Worm (Caenorhabditis elegans) whole organism, L3 larva: ENCODE measurements around the gene nhr-10.

ENCODE experiments used
- ZK546.5 ChIP-seq: sonication (generic microtip); optimal IDR thresholded peaks from 2 replicates; lab custom pipeline; 2017; ENCODE audit warnings: missing biosample characterization, missing genetic modification characterization
- aly-2 ChIP-seq: fragments of 150-350 bp; optimal IDR thresholded peaks from 2 replicates; lab custom pipeline; 2014; ENCODE audit warnings: missing biosample characterization, missing genetic modification characterization
- ama-1 ChIP-seq: fragments of 150-350 bp; optimal IDR thresholded peaks from 2 replicates; lab custom pipeline; 2018
- daf-12 ChIP-seq: fragments of 150-350 bp; optimal IDR thresholded peaks from 2 replicates; lab custom pipeline; 2014; ENCODE audit warnings: missing biosample characterization, missing genetic modification reagents, missing genetic modification characterization
- jun-1 ChIP-seq: fragments of 150-350 bp; optimal IDR thresholded peaks from 2 replicates; lab custom pipeline; 2014; ENCODE audit warnings: missing biosample characterization, missing genetic modification reagents, missing genetic modification characterization
- lin-39 ChIP-seq: fragments of 150-350 bp; optimal IDR thresholded peaks from 2 replicates; lab custom pipeline; 2018; ENCODE audit warnings: missing biosample characterization, missing genetic modification reagents, missing genetic modification characterization
- mdl-1 ChIP-seq: fragments of 150-350 bp; optimal IDR thresholded peaks from 2 replicates; lab custom pipeline; 2014; ENCODE audit warnings: missing biosample characterization, missing genetic modification characterization
- nhr-23 ChIP-seq: fragments of 150-350 bp; optimal IDR thresholded peaks from 2 replicates; lab custom pipeline; 2014; ENCODE audit warnings: missing biosample characterization, missing genetic modification reagents, missing genetic modification characterization
- nhr-28 ChIP-seq: fragments of 150-350 bp; optimal IDR thresholded peaks from 2 replicates; lab custom pipeline; 2014; ENCODE audit warnings: missing biosample characterization, missing genetic modification characterization
- pqm-1 ChIP-seq: fragments of 150-350 bp; optimal IDR thresholded peaks from 2 replicates; lab custom pipeline; 2017; ENCODE audit warnings: missing biosample characterization, missing genetic modification characterization, inconsistent platforms
- unc-39 ChIP-seq: sonication (generic microtip); optimal IDR thresholded peaks from 4 replicates; lab custom pipeline; 2017; ENCODE audit warnings: missing biosample characterization, missing genetic modification characterization
- zag-1 ChIP-seq: fragments of 150-350 bp; optimal IDR thresholded peaks from 2 replicates; lab custom pipeline; 2014; ENCODE audit warnings: missing biosample characterization, missing genetic modification characterization
- ztf-11 ChIP-seq: fragments of 150-350 bp; optimal IDR thresholded peaks from 2 replicates; lab custom pipeline; 2014; ENCODE audit warnings: missing biosample characterization, missing genetic modification characterization

DNA sequence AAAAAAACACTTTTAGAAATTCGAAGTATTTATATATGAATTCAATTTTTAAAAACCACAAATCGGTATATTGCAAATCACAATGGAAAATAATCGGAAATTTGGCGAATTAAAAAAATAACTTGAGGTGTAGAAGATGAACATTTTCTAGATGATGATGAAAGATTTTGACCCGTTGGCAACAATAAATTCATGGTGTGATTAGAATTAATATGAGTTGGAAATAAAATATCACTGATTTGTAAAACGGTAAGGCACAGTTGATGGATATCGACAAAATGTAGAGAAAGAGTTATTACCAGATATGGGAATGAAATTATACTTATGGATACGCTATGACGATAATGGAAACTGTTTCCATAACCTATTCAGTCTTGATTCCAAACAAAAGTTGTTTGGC lies 3.0 kb downstream of the nhr-10 start:
- no peak for TF ChIP-seq nhr-23 (tag; lab: Kevin White, UChicago)
- no peak for TF ChIP-seq lin-39 (tag; lab: Kevin White, UChicago)
- TF ChIP-seq aly-2 (tag; lab: Kevin White, UChicago): no peak
- TF ChIP-seq pqm-1 (tag; lab: Kevin White, UChicago): no peak
- no peak for TF ChIP-seq daf-12 (tag; lab: Kevin White, UChicago)
- TF ChIP-seq unc-39: no peak
- TF ChIP-seq mdl-1 (tag; lab: Kevin White, UChicago): no peak
- TF ChIP-seq jun-1: no peak
- TF ChIP-seq ama-1: no peak
- TF ChIP-seq zag-1 (tag; lab: Kevin White, UChicago): no peak
- no peak for TF ChIP-seq ZK546.5 (tag; lab: Kevin White, UChicago)
- no peak for TF ChIP-seq nhr-28 (tag; lab: Kevin White, UChicago)
- no peak for TF ChIP-seq ztf-11 (tag; lab: Kevin White, UChicago)
